Worm (Caenorhabditis elegans) whole organism, L4 larva: ENCODE results near the gene R04E5.7.

Experiments used
- F26F4.8 ChIP-seq: fragments of 200-800 bp; sonication (Bioruptor generic); conservative IDR thresholded peaks from 2 replicates; pipeline ENCODE4 v1.3.6; 2022; ENCODE audit warnings: missing genetic modification characterization, missing compliant biosample characterization
- F37D6.2 ChIP-seq: sonication (generic microtip); optimal IDR thresholded peaks from 2 replicates; lab custom pipeline; 2016; ENCODE audit warnings: mild to moderate bottlenecking, missing genetic modification characterization, missing compliant biosample characterization
- T26A8.4 ChIP-seq: fragments of 200-800 bp; sonication (Bioruptor generic); IDR thresholded peaks from 2 replicates; pipeline ENCODE4 v1.3.6; 2022; ENCODE audit warnings: missing genetic modification characterization, missing compliant biosample characterization
- Y105C5A.15 ChIP-seq: fragments of 200-800 bp; sonication (Bioruptor generic); IDR thresholded peaks from 2 replicates; pipeline ENCODE4 v1.3.6; 2022; ENCODE audit warnings: missing genetic modification characterization, missing compliant biosample characterization
- arid-1 ChIP-seq: fragments of 200-800 bp; sonication (Bioruptor generic); conservative IDR thresholded peaks from 2 replicates; pipeline ENCODE4 v1.3.6; 2022; ENCODE audit warnings: missing genetic modification reagents, missing genetic modification characterization, missing compliant biosample characterization
- ceh-20 ChIP-seq: fragments of 200-800 bp; sonication (Bioruptor generic); IDR thresholded peaks from 2 replicates; pipeline ENCODE4 v1.3.6; 2022; ENCODE audit warnings: missing genetic modification reagents, missing genetic modification characterization, missing compliant biosample characterization
- ceh-82 ChIP-seq: sonication (generic microtip); optimal IDR thresholded peaks from 2 replicates; lab custom pipeline; 2017; ENCODE audit warnings: missing biosample characterization, missing genetic modification characterization
- dmd-6 ChIP-seq: fragments of 200-800 bp; sonication (Bioruptor generic); IDR thresholded peaks from 2 replicates; pipeline ENCODE4 v1.3.6; 2022; ENCODE audit warnings: missing genetic modification reagents, missing genetic modification characterization, missing compliant biosample characterization
- duxl-1 ChIP-seq: sonication (generic microtip); optimal IDR thresholded peaks from 2 replicates; lab custom pipeline; 2016; ENCODE audit warnings: mild to moderate bottlenecking, missing genetic modification characterization, moderate library complexity, missing compliant biosample characterization; ENCODE audit not compliant: poor library complexity
- dve-1 ChIP-seq: sonication (generic microtip); optimal IDR thresholded peaks from 2 replicates; lab custom pipeline; 2017; ENCODE audit warnings: antibody characterized with exemption, mild to moderate bottlenecking, missing genetic modification characterization, missing compliant biosample characterization; ENCODE audit not compliant: insufficient read depth
- hlh-11 ChIP-seq: fragments of 200-800 bp; sonication (Bioruptor generic); optimal IDR thresholded peaks from 2 replicates; lab custom pipeline; 2018; ENCODE audit warnings: mild to moderate bottlenecking, missing genetic modification characterization, missing compliant biosample characterization
- lin-13 ChIP-seq: fragments of 150-350 bp; optimal IDR thresholded peaks from 2 replicates; lab custom pipeline; 2014; ENCODE audit warnings: missing biosample characterization, missing genetic modification reagents, missing genetic modification characterization
- lin-38 ChIP-seq: fragments of 200-800 bp; sonication (Bioruptor generic); IDR thresholded peaks from 2 replicates; pipeline ENCODE4 v1.3.6; 2022; ENCODE audit warnings: missing genetic modification reagents, missing genetic modification characterization, missing compliant biosample characterization
- lin-39 ChIP-seq: fragments of 150-350 bp; optimal IDR thresholded peaks from 2 replicates; lab custom pipeline; 2014; ENCODE audit warnings: missing biosample characterization, missing genetic modification reagents, missing genetic modification characterization
- lsy-2 ChIP-seq, 2 experiments: fragments of 150-350 bp in 1 of 2; sonication (generic microtip) in 1 of 2; optimal IDR thresholded peaks; 2 replicates each; lab custom pipeline; 2014 to 2017; ENCODE audit warnings: missing biosample characterization in 2 of 2, missing genetic modification characterization in 2 of 2
- mdl-1 ChIP-seq, 2 experiments: fragments of 150-350 bp in 1 of 2; sonication (generic microtip) in 1 of 2; optimal IDR thresholded peaks; 2 replicates each; lab custom pipeline; 2014 to 2017; ENCODE audit warnings: missing biosample characterization in 2 of 2, missing genetic modification characterization in 2 of 2
- mep-1 ChIP-seq: fragments of 150-350 bp; sonication (generic microtip); optimal IDR thresholded peaks from 3 replicates; lab custom pipeline; 2014; ENCODE audit warnings: missing biosample characterization, missing genetic modification characterization
- mes-2 ChIP-seq: sonication (generic microtip); optimal IDR thresholded peaks from 2 replicates; lab custom pipeline; 2016; ENCODE audit warnings: missing genotype, mild to moderate bottlenecking, missing genetic modification characterization, missing compliant biosample characterization; ENCODE audit not compliant: poor library complexity, severe bottlenecking
- mxl-2 ChIP-seq: fragments of 200-800 bp; sonication (Bioruptor generic); conservative IDR thresholded peaks from 2 replicates; pipeline ENCODE4 v1.3.6; 2022; ENCODE audit warnings: missing genetic modification reagents, missing genetic modification characterization, missing compliant biosample characterization
- mxl-3 ChIP-seq: fragments of 200-800 bp; sonication (Bioruptor generic); optimal IDR thresholded peaks from 2 replicates; lab custom pipeline; 2018; ENCODE audit warnings: mild to moderate bottlenecking, missing genetic modification characterization, missing compliant biosample characterization
- nhr-10 ChIP-seq: fragments of 150-350 bp; optimal IDR thresholded peaks from 2 replicates; lab custom pipeline; 2014; ENCODE audit warnings: missing biosample characterization, missing genetic modification characterization
- nhr-102 ChIP-seq: sonication (generic microtip); optimal IDR thresholded peaks from 2 replicates; lab custom pipeline; 2016; ENCODE audit warnings: mild to moderate bottlenecking, missing genetic modification characterization, moderate library complexity, missing compliant biosample characterization
- nhr-25 ChIP-seq: sonication (generic microtip); optimal IDR thresholded peaks from 2 replicates; lab custom pipeline; 2017; ENCODE audit warnings: missing genetic modification characterization, mild to moderate bottlenecking, missing compliant biosample characterization, antibody characterized with exemption, moderate library complexity, borderline replicate concordance; ENCODE audit not compliant: insufficient read depth
- nhr-28 ChIP-seq: fragments of 150-350 bp; optimal IDR thresholded peaks from 2 replicates; lab custom pipeline; 2014; ENCODE audit warnings: missing biosample characterization, missing genetic modification characterization
- nhr-42 ChIP-seq: fragments of 200-800 bp; sonication (Bioruptor generic); IDR thresholded peaks from 2 replicates; pipeline ENCODE4 v1.3.6; 2022; ENCODE audit warnings: missing genetic modification characterization, missing compliant biosample characterization
- nhr-48 ChIP-seq: sonication (generic microtip); optimal IDR thresholded peaks from 2 replicates; lab custom pipeline; 2016; ENCODE audit warnings: mild to moderate bottlenecking, missing genetic modification characterization, missing compliant biosample characterization
- nhr-77 ChIP-seq: fragments of 150-350 bp; optimal IDR thresholded peaks from 2 replicates; lab custom pipeline; 2014; ENCODE audit warnings: missing biosample characterization, missing genetic modification characterization
- pha-4 ChIP-seq, 2 experiments: fragments of 150-350 bp in 1 of 2; fragments of 200-800 bp in 1 of 2; sonication (Bioruptor generic) in 1 of 2; IDR thresholded peaks in 1 of 2; optimal IDR thresholded peaks in 1 of 2; 2 replicates each; pipeline versions ENCODE4 v1.3.6 to Lab custom; 2014 to 2022; ENCODE audit warnings: missing genetic modification characterization in 2 of 2, missing genetic modification reagents in 2 of 2, missing biosample characterization in 1 of 2, missing compliant biosample characterization in 1 of 2
- rbr-2 ChIP-seq: sonication (generic microtip); optimal IDR thresholded peaks from 2 replicates; lab custom pipeline; 2016; ENCODE audit warnings: missing genotype, missing genetic modification characterization, missing compliant biosample characterization
- sdz-12 ChIP-seq: fragments of 200-800 bp; sonication (Bioruptor generic); optimal IDR thresholded peaks from 2 replicates; lab custom pipeline; 2018; ENCODE audit warnings: mild to moderate bottlenecking, missing genetic modification characterization, missing compliant biosample characterization
- set-16 ChIP-seq: fragments of 200-800 bp; sonication (Bioruptor generic); IDR thresholded peaks from 2 replicates; pipeline ENCODE4 v1.3.6; 2022; ENCODE audit warnings: missing genetic modification reagents, missing genetic modification characterization, missing compliant biosample characterization
- unc-62 ChIP-seq, 3 experiments: fragments of 150-350 bp in 1 of 3; sonication (generic microtip); optimal IDR thresholded peaks in 2 of 3; peaks in 1 of 3; 1 replicate in 1 of 3; 2 replicates in 2 of 3; lab custom pipeline; 2014 to 2017; ENCODE audit warnings: missing biosample characterization in 3 of 3, missing genetic modification characterization in 3 of 3, missing genetic modification reagents in 3 of 3, missing genotype in 1 of 3
- vab-7 ChIP-seq: fragments of 200-800 bp; sonication (Bioruptor generic); IDR thresholded peaks from 2 replicates; pipeline ENCODE4 v1.3.6; 2022; ENCODE audit warnings: missing genetic modification reagents, missing genetic modification characterization, missing compliant biosample characterization
- zag-1 ChIP-seq: fragments of 150-350 bp; optimal IDR thresholded peaks from 2 replicates; lab custom pipeline; 2014; ENCODE audit warnings: missing biosample characterization, missing genetic modification characterization
- ztf-7 ChIP-seq: fragments of 150-350 bp; optimal IDR thresholded peaks from 2 replicates; lab custom pipeline; 2014; ENCODE audit warnings: missing biosample characterization, missing genetic modification characterization

R04E5.7 gene

ce11 chrX:8810908-8811307 is 13.8 kb upstream of the R04E5.7 start, which contains the start of gene R04E5.9 (continued):
- peak; percentile 94 for TF ChIP-seq nhr-28 (tag; lab: Kevin White, UChicago)
- TF ChIP-seq duxl-1 (tag; lab: Kevin White, UChicago): peak; percentile 46
- TF ChIP-seq lsy-2 (tag; optimal IDR thresholded peaks at IDR 0.05; lab: Kevin White, UChicago): peak; percentile 70 to 84
- peak; percentile 84 for TF ChIP-seq F37D6.2 (tag; lab: Kevin White, UChicago)
- 0 out of 2 replicates have a peak, but pooled peaks have one; percentile 42 for TF ChIP-seq Y105C5A.15 (GFP tag; lab: Robert Waterston, UW)
- peak; percentile 42 for TF ChIP-seq ztf-7 (tag; lab: Kevin White, UChicago)
- TF ChIP-seq pha-4 (GFP tag; IDR thresholded peaks at IDR 0.05; lab: Robert Waterston, UW): peak; percentile 58; the same call in 1 of the 2 replicates
- peak; percentile 33 for TF ChIP-seq pha-4 (tag; optimal IDR thresholded peaks at IDR 0.05; lab: Kevin White, UChicago)
- TF ChIP-seq lin-13: peak; percentile 74
- peak; percentile 95 for TF ChIP-seq dmd-6 (GFP tag; lab: Robert Waterston, UW)
- peak; percentile 94 for TF ChIP-seq mep-1
- TF ChIP-seq nhr-77: peak; percentile 93
- TF ChIP-seq set-16: peak; percentile 70
- peak; percentile 98 for TF ChIP-seq mxl-3 (GFP tag; lab: Kevin White, UChicago)
- TF ChIP-seq nhr-102 (tag; lab: Kevin White, UChicago): peak; percentile 71
- no peak for TF ChIP-seq lin-39 (tag; lab: Kevin White, UChicago)
- TF ChIP-seq lin-38: peak; percentile 57; the same call in 1 of the 2 replicates
- TF ChIP-seq mxl-2 (GFP tag; lab: Robert Waterston, UW): 0 out of 2 replicates have a peak, but pooled peaks have one; percentile 32
- TF ChIP-seq T26A8.4 (GFP tag; lab: Robert Waterston, UW): peak; percentile 78
- TF ChIP-seq nhr-42 (GFP tag; lab: Robert Waterston, UW): peak; percentile 47; the same call in 1 of the 2 replicates
- TF ChIP-seq ceh-82: no peak
- peak; percentile 74 for TF ChIP-seq arid-1
- peak; percentile 93 for TF ChIP-seq dve-1 (tag; lab: Kevin White, UChicago)
- no peak for TF ChIP-seq zag-1 (tag; lab: Kevin White, UChicago)
- no peak for TF ChIP-seq sdz-12 (GFP tag; lab: Kevin White, UChicago)
- peak; percentile 52; the same call in 1 of the 2 replicates for TF ChIP-seq vab-7 (GFP tag; lab: Robert Waterston, UW)
- peak; percentile 21 for TF ChIP-seq nhr-10 (tag; lab: Kevin White, UChicago)
- peak; percentile 74 for TF ChIP-seq nhr-25 (tag; lab: Kevin White, UChicago)
- TF ChIP-seq ceh-20: peak; percentile 44; the same call in 1 of the 2 replicates
- TF ChIP-seq hlh-11: peak; percentile 96
- peak; percentile 81 for TF ChIP-seq nhr-48
- TF ChIP-seq F26F4.8: no peak
- TF ChIP-seq mes-2 (tag; lab: Kevin White, UChicago): peak; percentile 78
- TF ChIP-seq mdl-1 (tag; optimal IDR thresholded peaks at IDR 0.05; lab: Kevin White, UChicago): peak; percentile 87 to 99
- peak; percentile 94 for TF ChIP-seq rbr-2 (tag; lab: Kevin White, UChicago)

- no peak for TF ChIP-seq nhr-28 (tag; lab: Kevin White, UChicago)
- TF ChIP-seq set-16: no peak
- peak in 1 of 2 experiments; percentile 97 for TF ChIP-seq unc-62 (GFP tag; optimal IDR thresholded peaks at IDR 0.05 in 1 of 2; lab: Kevin White, UChicago)
- TF ChIP-seq unc-62 (tag; optimal IDR thresholded peaks at IDR 0.05; lab: Kevin White, UChicago): no peak
- TF ChIP-seq ceh-20: 0 out of 2 replicates have a peak, but pooled peaks have one; percentile 16
- TF ChIP-seq lin-39 (tag; lab: Kevin White, UChicago): no peak
These were observed 11.7 kb upstream of the R04E5.7 start for ce11 chrX:8808740-8809139.
